Fruit fly (Drosophila melanogaster): ENCODE measurements around the gene CG4119.
A peak's percentile ranks its signal among the peaks of the same experiment; 100 is the strongest.

The CG4119 gene

DNA sequence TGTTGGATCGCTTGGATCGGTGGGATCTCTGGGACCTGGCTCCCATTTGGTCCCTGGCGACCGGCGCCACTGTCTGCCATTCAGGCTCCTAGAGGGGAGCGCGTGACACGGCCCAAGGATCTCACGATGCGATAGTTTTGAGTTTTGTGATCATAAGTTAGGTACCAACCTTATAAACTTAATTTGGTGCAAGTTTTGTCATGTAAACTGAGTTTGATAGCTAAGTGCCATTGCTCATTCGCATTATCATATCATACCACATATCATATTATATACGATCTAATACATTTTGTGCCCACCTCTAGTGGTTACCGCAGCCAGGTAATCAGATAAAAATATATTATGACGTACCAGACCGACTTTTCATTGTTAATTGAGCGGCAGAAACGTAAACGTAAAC, 30.1 kb downstream of the CG4119 start (continued):
- TF ChIP-seq usp (GFP tag; optimal IDR thresholded peaks at IDR 0.05) (no peak), amos (GFP tag; IDR thresholded peaks at IDR 0.05; ENCODE audit: partially characterized antibody) (peak; percentile 67), CG3407 (GFP tag; optimal IDR thresholded peaks at IDR 0.05) (no peak), CG15011 (GFP tag; optimal IDR thresholded peaks at IDR 0.05) (no peak), maf-S (GFP tag; optimal IDR thresholded peaks at IDR 0.05) (no peak), br (optimal IDR thresholded peaks at IDR 0.05) (no peak), CG30403 (GFP tag; optimal IDR thresholded peaks at IDR 0.05) (no peak), zfh1 (GFP tag; IDR thresholded peaks at IDR 0.05) (peak; percentile 52; the same call in 2 of the 3 replicates), CG15073 (GFP tag; optimal IDR thresholded peaks at IDR 0.05) (no peak), HHEX (GFP tag; optimal IDR thresholded peaks at IDR 0.05) (no peak), en (GFP tag; optimal IDR thresholded peaks at IDR 0.05) (no peak), CG12659 (GFP tag; optimal IDR thresholded peaks at IDR 0.05) (no peak), CG11093 (GFP tag; IDR thresholded peaks at IDR 0.05) (no peak), cg (GFP tag; optimal IDR thresholded peaks at IDR 0.05) (no peak), CG32767 (GFP tag; IDR thresholded peaks at IDR 0.05) (no peak), btn (GFP tag; optimal IDR thresholded peaks at IDR 0.05) (no peak), CG11085 (GFP tag; IDR thresholded peaks at IDR 0.05) (no peak), Opbp (GFP tag; IDR thresholded peaks at IDR 0.05; ENCODE audit: partially characterized antibody) (peak; percentile 56; the same call in 1 of the 3 replicates), az2 (GFP tag; optimal IDR thresholded peaks at IDR 0.05) (no peak), CG7271 (tag; optimal IDR thresholded peaks at IDR 0.05) (no peak), CG10543 (GFP tag; optimal IDR thresholded peaks at IDR 0.05) (no peak), dimm (GFP tag; IDR thresholded peaks at IDR 0.05) (no peak), CG3726 (GFP tag; IDR thresholded peaks at IDR 0.05) (no peak), Hey (tag; optimal IDR thresholded peaks at IDR 0.05) (no peak), inv (GFP tag; IDR thresholded peaks at IDR 0.05; ENCODE audit: partially characterized antibody) (peak; percentile 52; the same call in 1 of the 2 replicates), repo (GFP tag; optimal IDR thresholded peaks at IDR 0.05) (no peak), Optix (GFP tag; IDR thresholded peaks at IDR 0.05) (no peak), ro (GFP tag; IDR thresholded peaks at IDR 0.05) (no peak), fd3F (GFP tag; optimal IDR thresholded peaks at IDR 0.05) (no peak), Atf-2 (GFP tag; optimal IDR thresholded peaks at IDR 0.05) (no peak), CG10431 (GFP tag; optimal IDR thresholded peaks at IDR 0.05) (no peak), CG11695 (GFP tag; IDR thresholded peaks at IDR 0.05) (no peak), bab2 (GFP tag; optimal IDR thresholded peaks at IDR 0.05) (no peak), org-1 (GFP tag; optimal IDR thresholded peaks at IDR 0.05) (no peak), CHES-1-like (GFP tag; optimal IDR thresholded peaks at IDR 0.05) (no peak), ham (GFP tag; IDR thresholded peaks at IDR 0.05) (no peak), CG7372 (GFP tag; IDR thresholded peaks at IDR 0.05) (no peak), CG31365 (tag; optimal IDR thresholded peaks at IDR 0.05) (no peak), Poxn (GFP tag; IDR thresholded peaks at IDR 0.05) (no peak), CG5245 (GFP tag; optimal IDR thresholded peaks at IDR 0.05) (no peak), Sry-β (GFP tag; optimal IDR thresholded peaks at IDR 0.05) (peak; percentile 13), gce (GFP tag; IDR thresholded peaks at IDR 0.05) (0 out of 3 replicates have a peak, but pooled peaks have one; percentile 5), unc-4 (GFP tag; IDR thresholded peaks at IDR 0.05; ENCODE audit: partially characterized antibody) (peak; percentile 47; the same call in 1 of the 2 replicates), lola (GFP tag; optimal IDR thresholded peaks at IDR 0.05) (peak in 1 of 3 experiments; percentile 61), CG17829 (tag; optimal IDR thresholded peaks at IDR 0.05) (peak; percentile 84), Eip74EF (GFP tag; optimal IDR thresholded peaks at IDR 0.05) (no peak), chif (GFP tag; optimal IDR thresholded peaks at IDR 0.05) (no peak), Xrp1 (GFP tag; IDR thresholded peaks at IDR 0.05) (no peak), twi (tag; optimal IDR thresholded peaks at IDR 0.05) (peak; percentile 52), CG17328 (GFP tag; IDR thresholded peaks at IDR 0.05) (no peak), CG18011 (GFP tag; optimal IDR thresholded peaks at IDR 0.05) (no peak), CG8765 (GFP tag; IDR thresholded peaks at IDR 0.05) (peak; percentile 48; the same call in 1 of the 2 replicates)

Measured in whole organism, embryonic.